Fruit fly (Drosophila melanogaster): ENCODE data around the gene CG31391.

The CG31391 gene

dm6 chr3R:10677245-10677902, 27.5 kb downstream of the CG31391 start, which contains the start of gene CG6465 (continued):
- TF ChIP-seq gro (GFP tag; optimal IDR thresholded peaks at IDR 0.05) (peak; percentile 52), CG4360 (GFP tag; IDR thresholded peaks at IDR 0.05) (no peak), CG31441 (GFP tag; IDR thresholded peaks at IDR 0.05) (peak; percentile 24; the same call in 1 of the 2 replicates), sqz (GFP tag; optimal IDR thresholded peaks at IDR 0.05) (peak; percentile 18), CHES-1-like (GFP tag; optimal IDR thresholded peaks at IDR 0.05) (no peak), CG1603 (tag; optimal IDR thresholded peaks at IDR 0.05) (peak; percentile 15), psq (GFP tag; optimal IDR thresholded peaks at IDR 0.05) (no peak), CG12104 (GFP tag; optimal IDR thresholded peaks at IDR 0.05) (no peak), CG14965 (GFP tag; optimal IDR thresholded peaks at IDR 0.05; ENCODE audit: borderline replicate concordance) (no peak), CG30431 (GFP tag; optimal IDR thresholded peaks at IDR 0.05) (no peak), CG17612 (GFP tag; IDR thresholded peaks at IDR 0.05) (no peak), Hmx (GFP tag; optimal IDR thresholded peaks at IDR 0.05) (no peak), Neu2 (GFP tag; optimal IDR thresholded peaks at IDR 0.05; ENCODE audit: borderline replicate concordance) (no peak), dpn (GFP tag; optimal IDR thresholded peaks at IDR 0.05) (no peak), CG17385 (GFP tag; optimal IDR thresholded peaks at IDR 0.05) (peak; percentile 9), CG6254 (GFP tag; optimal IDR thresholded peaks at IDR 0.05) (no peak), pros (GFP tag; optimal IDR thresholded peaks at IDR 0.05) (peak; percentile 47), Dad (GFP tag; optimal IDR thresholded peaks at IDR 0.05) (no peak), ranshi (GFP tag; IDR thresholded peaks at IDR 0.05) (no peak), CG6272 (GFP tag; IDR thresholded peaks at IDR 0.05) (no peak), sna (GFP tag; IDR thresholded peaks at IDR 0.05; ENCODE audit: partially characterized antibody) (no peak), eve (GFP tag; optimal IDR thresholded peaks at IDR 0.05) (peak in 1 of 2 experiments; percentile 79), gem (tag; optimal IDR thresholded peaks at IDR 0.05) (peak; percentile 15), Pdp1 (GFP tag; optimal IDR thresholded peaks at IDR 0.05) (peak; percentile 12 to 85), hbn (GFP tag; IDR thresholded peaks at IDR 0.05; ENCODE audit: partially characterized antibody) (no peak), MTF-1 (GFP tag; optimal IDR thresholded peaks at IDR 0.05; ENCODE audit: borderline replicate concordance) (no peak), CG18476 (GFP tag; optimal IDR thresholded peaks at IDR 0.05) (no peak), p53 (GFP tag; optimal IDR thresholded peaks at IDR 0.05) (no peak), rib (GFP tag; IDR thresholded peaks at IDR 0.05) (no peak), Tbp (GFP tag; optimal IDR thresholded peaks at IDR 0.05) (no peak), z (GFP tag; IDR thresholded peaks at IDR 0.05) (no peak), B-H1 (GFP tag; IDR thresholded peaks at IDR 0.05) (no peak), tap (tag; optimal IDR thresholded peaks at IDR 0.05) (no peak), CG9797 (GFP tag; optimal IDR thresholded peaks at IDR 0.05) (no peak), CG11723 (GFP tag; optimal IDR thresholded peaks at IDR 0.05) (no peak), Oaz (GFP tag; IDR thresholded peaks at IDR 0.05) (no peak), cg (GFP tag; optimal IDR thresholded peaks at IDR 0.05) (no peak), CG9437 (GFP tag; optimal IDR thresholded peaks at IDR 0.05) (no peak), Camta (GFP tag; optimal IDR thresholded peaks at IDR 0.05) (peak; percentile 33), Usf (GFP tag; optimal IDR thresholded peaks at IDR 0.05) (no peak), Dref (GFP tag; IDR thresholded peaks at IDR 0.05) (no peak), dmrt99B (tag; optimal IDR thresholded peaks at IDR 0.05) (peak; percentile 33), ci (GFP tag; IDR thresholded peaks at IDR 0.05) (no peak; the same call in 2 of the 3 replicates), PHDP (tag; optimal IDR thresholded peaks at IDR 0.05) (no peak), sc (optimal IDR thresholded peaks at IDR 0.05) (no peak), sc (GFP tag; optimal IDR thresholded peaks at IDR 0.05) (no peak), al (GFP tag; IDR thresholded peaks at IDR 0.05) (peak; percentile 34; the same call in 1 of the 2 replicates), lmd (GFP tag; IDR thresholded peaks at IDR 0.05) (peak; percentile 17; the same call in 1 of the 2 replicates), slou (GFP tag; optimal IDR thresholded peaks at IDR 0.05) (no peak), Sry-δ (GFP tag; optimal IDR thresholded peaks at IDR 0.05) (no peak)

Data from whole organism, embryonic.